Fruit fly (Drosophila melanogaster): ENCODE measurements around the gene Prp39.

The Prp39 gene

DNA sequence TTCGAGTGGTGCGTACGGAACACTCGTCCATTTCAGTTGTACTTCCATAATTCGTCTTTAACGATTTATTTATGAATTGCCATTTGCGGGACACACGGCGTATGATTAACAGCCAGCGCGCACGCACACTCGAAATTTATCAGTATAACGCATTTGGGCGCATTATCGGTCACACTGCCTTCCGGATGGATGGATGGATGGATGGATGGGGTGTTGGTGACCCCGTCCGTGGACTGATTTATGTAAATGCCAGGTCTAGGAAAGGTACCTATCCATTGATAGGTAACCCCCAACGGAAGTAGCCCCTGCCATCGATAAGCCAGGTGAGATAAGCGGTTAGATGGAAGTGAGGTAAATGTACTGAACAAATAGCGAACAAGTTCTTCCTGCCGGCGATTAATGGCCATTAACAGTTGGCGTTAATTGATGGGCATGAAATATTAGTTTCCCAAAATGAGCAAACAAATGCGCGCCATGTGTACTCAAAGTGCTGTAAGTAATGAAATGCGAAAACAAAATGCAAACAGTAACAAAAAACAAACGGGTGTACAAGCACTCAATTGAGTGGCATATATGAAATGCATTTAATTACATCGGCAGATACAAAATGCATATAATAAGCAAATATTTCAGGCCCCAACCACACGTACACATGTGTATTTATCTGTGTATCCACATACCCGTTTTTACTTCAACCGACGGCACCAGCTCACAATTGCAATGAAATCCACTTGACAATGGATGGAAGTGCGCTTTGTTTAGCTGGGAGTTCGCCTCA lies 37.0 kb downstream of the Prp39 start:
- no peak for TF ChIP-seq ttk (optimal IDR thresholded peaks at IDR 0.05)
- TF ChIP-seq insv (optimal IDR thresholded peaks at IDR 0.05): no peak
- no peak for TF ChIP-seq Sin3A (optimal IDR thresholded peaks at IDR 0.05)
- no peak for TF ChIP-seq Myc (optimal IDR thresholded peaks at IDR 0.05)
- TF ChIP-seq h (optimal IDR thresholded peaks at IDR 0.05): no peak
- no peak for TF ChIP-seq psq (optimal IDR thresholded peaks at IDR 0.05)

DNA sequence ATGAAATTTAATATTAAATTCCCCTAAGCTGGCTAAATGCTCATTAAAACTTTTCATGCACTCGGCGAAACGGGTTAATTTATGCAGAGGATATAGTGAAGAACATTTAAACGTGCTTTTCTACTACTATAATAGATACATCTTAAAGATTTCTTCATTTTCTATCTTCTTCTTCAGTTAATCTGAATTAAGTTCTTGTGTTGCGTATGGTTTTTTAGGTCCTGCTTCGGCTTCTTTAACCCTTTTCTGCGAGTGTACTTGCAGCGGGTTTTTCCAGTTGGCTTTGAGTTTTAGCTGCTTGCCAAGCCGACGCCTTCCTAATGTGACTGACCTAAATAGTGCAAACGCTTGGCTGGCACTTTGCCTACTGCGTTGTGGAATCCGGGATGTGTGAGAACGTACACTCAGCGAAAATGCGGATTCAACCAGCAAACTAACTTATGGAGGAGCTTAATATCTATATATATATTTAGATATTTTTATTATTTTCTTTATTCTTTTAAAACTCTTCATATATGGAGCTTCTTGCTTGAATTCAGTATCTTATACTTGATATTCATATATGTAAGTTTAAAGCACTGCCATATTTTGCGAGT lies 38.9 kb downstream of the Prp39 start:
- no peak for TF ChIP-seq ttk (optimal IDR thresholded peaks at IDR 0.05)

DNA sequence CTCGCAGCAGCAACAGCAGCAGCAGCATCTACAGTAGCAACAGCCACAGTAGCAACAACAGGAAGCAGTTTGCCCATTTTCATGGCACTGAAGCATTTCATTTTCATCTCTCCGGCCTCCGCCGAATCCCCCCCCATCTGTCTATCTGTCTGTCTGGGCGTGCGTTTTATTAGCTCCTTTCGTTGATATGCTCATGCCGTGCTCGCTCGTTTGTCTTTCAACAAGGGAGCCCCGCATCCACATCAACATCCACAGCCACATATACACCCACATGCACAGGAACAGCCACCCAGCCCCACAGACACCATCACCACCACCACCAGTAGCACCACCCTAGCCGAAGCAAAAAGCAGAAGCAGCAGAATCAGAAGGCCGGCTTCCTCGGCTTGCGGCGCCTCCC lies 39.6 kb downstream of the Prp39 start:
- TF ChIP-seq Myc (optimal IDR thresholded peaks at IDR 0.05) (no peak), h (optimal IDR thresholded peaks at IDR 0.05) (no peak), psq (optimal IDR thresholded peaks at IDR 0.05) (no peak), insv (optimal IDR thresholded peaks at IDR 0.05) (no peak), ttk (optimal IDR thresholded peaks at IDR 0.05) (no peak), Sin3A (optimal IDR thresholded peaks at IDR 0.05) (no peak)

DNA sequence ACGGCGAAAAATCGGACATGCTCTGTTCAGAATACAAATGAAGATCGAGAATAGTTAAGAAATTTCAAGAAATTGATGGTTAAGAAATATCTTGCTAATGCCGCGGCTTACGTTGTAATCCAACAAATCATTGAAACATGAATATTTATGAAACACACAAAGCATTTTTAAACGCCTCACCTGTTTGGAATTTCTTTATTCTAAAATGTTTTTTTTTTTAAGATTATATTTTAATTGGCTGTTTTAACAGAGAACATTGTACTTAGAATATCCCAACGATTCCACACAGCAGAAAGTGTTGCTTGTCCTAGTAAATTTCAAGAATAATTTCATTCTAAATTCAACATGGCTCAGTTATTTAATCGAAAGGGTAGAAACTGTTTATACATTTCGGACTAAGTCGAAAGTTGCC lies 40.1 kb downstream of the Prp39 start:
- no peak for TF ChIP-seq psq (optimal IDR thresholded peaks at IDR 0.05)
- no peak for TF ChIP-seq ttk (optimal IDR thresholded peaks at IDR 0.05)
- TF ChIP-seq insv (optimal IDR thresholded peaks at IDR 0.05): no peak
- TF ChIP-seq Myc (optimal IDR thresholded peaks at IDR 0.05): no peak
- no peak for TF ChIP-seq h (optimal IDR thresholded peaks at IDR 0.05)
- no peak for TF ChIP-seq Sin3A (optimal IDR thresholded peaks at IDR 0.05)

DNA sequence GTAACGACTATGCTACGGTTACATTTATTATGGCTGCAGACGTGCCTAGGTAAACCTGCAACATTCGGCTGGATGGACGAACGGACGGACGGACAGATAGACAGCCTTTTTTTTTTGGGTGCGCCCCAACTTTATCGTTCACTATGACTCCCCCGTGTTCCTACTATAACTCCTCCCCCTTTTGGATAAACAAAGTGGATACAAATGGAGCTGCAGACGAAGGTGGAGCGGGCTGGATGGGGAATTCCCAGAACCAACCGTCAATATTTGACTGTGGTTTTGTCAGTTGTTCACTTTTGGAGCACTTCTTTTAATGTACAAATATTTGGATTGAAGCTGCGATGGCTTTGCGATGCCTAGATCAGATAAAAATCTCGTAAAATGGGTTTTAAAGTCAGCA lies 44.2 kb downstream of the Prp39 start:
- no peak for TF ChIP-seq Myc (optimal IDR thresholded peaks at IDR 0.05)
- no peak for TF ChIP-seq insv (optimal IDR thresholded peaks at IDR 0.05)
- no peak for TF ChIP-seq h (optimal IDR thresholded peaks at IDR 0.05)
- no peak for TF ChIP-seq psq (optimal IDR thresholded peaks at IDR 0.05)
- no peak for TF ChIP-seq ttk (optimal IDR thresholded peaks at IDR 0.05)
- TF ChIP-seq Sin3A (optimal IDR thresholded peaks at IDR 0.05): no peak

DNA sequence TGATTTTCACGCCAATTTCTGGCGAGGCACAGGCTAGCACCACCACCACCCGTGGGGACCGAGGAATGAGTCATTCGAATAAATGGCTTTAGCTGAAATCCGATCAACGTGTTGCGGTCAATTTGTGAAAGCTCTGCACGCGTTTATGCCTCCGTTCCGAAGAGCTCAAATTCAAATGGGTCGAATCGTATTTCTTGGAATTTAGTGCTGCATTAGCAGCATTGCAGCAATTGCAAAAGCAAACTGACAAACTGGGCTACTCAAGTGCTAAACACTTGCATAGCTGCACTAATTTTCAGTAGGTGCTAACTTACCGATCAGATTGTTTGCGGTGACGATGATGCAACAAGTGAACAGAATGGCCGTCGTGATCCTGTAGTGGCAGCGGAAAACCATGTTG lies 44.9 kb downstream of the Prp39 start:
- TF ChIP-seq insv (optimal IDR thresholded peaks at IDR 0.05) (no peak), h (optimal IDR thresholded peaks at IDR 0.05) (no peak), ttk (optimal IDR thresholded peaks at IDR 0.05) (no peak), Sin3A (optimal IDR thresholded peaks at IDR 0.05) (no peak), psq (optimal IDR thresholded peaks at IDR 0.05) (no peak)

DNA sequence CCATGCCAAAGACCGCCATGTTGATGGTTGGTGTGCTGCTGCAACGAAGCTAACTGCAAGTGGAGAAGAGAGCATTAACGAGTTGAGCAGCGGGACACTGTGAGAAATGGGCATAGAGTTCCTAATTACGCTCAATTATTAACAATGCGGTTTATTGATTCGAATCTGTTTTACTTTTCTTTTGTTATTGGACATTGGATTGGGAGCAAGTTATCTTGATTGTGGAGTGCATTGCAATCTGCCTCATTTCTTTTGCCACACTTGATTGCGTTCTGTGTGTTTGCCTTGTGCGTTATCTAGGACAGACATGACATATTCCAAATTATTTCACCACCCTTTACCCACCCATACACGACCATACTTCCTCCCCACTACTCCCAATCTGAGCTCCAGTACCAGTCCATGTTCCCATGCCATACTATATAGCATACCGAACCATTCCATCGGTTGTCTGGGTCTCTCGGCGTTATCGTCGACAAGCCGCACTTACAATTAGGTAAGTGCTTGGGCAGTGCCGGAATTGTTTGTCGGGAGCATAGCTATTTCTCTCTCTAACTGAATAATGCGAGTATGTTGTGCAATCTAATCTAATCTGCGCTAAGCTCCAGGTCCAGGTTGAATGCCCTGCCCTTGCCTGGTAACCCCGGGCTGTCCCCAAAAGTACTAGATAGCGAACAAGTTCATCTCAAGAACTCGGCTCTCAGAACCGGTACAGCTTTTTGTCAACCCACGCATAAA lies 45.6 kb downstream of the Prp39 start:
- TF ChIP-seq Myc (optimal IDR thresholded peaks at IDR 0.05): no peak
- TF ChIP-seq h (optimal IDR thresholded peaks at IDR 0.05): no peak
- TF ChIP-seq psq (optimal IDR thresholded peaks at IDR 0.05): no peak
- TF ChIP-seq insv (optimal IDR thresholded peaks at IDR 0.05): no peak
- no peak for TF ChIP-seq Sin3A (optimal IDR thresholded peaks at IDR 0.05)
- no peak for TF ChIP-seq ttk (optimal IDR thresholded peaks at IDR 0.05)

DNA sequence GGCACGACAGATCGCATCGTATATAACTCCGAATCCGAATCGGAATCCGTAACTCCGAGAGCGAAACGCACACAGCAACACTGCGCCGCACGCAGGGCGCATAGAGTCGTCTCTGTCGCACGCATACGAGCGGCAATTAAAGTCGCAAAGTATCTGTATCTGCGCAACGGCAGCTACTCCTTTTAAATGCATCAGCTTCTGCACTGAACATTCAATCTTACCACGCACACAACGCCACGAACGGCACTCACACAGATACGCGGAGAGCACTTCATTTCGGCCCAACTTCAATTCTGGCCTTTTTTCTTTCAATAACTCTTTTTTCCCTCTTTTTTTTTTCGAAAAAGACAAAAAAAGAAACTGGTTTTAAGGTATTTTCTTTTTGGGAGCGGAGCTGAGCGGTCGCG lies 46.3 kb downstream of the Prp39 start:
- TF ChIP-seq Myc (optimal IDR thresholded peaks at IDR 0.05): no peak
- no peak for TF ChIP-seq h (optimal IDR thresholded peaks at IDR 0.05)
- TF ChIP-seq insv (optimal IDR thresholded peaks at IDR 0.05): no peak
- no peak for TF ChIP-seq Sin3A (optimal IDR thresholded peaks at IDR 0.05)
- no peak for TF ChIP-seq ttk (optimal IDR thresholded peaks at IDR 0.05)
- no peak for TF ChIP-seq psq (optimal IDR thresholded peaks at IDR 0.05)

DNA sequence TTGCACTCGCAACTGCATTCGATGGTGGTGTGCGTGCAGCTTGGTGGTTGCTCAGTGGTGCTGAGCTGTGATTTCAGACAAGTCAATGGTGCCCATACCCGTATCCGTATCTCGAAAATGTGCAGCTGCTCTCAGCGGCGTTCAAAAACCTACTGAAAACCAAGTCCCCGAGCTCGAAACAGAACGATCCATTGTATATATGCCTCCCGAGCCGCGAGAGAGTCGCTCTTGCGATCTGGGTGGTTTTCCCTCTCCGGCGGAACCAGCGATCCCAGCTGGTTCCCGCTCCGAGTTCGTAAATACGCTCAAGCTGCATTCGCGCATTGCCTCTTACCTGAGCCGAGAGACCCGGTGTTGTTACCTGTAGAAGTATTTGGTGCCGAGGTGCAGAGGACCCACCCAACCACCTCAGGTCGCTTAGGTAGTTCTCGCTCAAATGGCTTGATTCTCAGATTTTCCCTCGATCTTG lies 47.2 kb downstream of the Prp39 start, which contains the start of gene Inx3:
Gene Inx3, minus strand, starts transcription at position 440 of the 469 bp plus-strand sequence.
- no peak for TF ChIP-seq psq (optimal IDR thresholded peaks at IDR 0.05)
- TF ChIP-seq Myc (optimal IDR thresholded peaks at IDR 0.05): no peak
- TF ChIP-seq ttk (optimal IDR thresholded peaks at IDR 0.05): no peak
- TF ChIP-seq h (optimal IDR thresholded peaks at IDR 0.05): no peak
- TF ChIP-seq Sin3A (optimal IDR thresholded peaks at IDR 0.05): no peak
- TF ChIP-seq insv (optimal IDR thresholded peaks at IDR 0.05): no peak

DNA sequence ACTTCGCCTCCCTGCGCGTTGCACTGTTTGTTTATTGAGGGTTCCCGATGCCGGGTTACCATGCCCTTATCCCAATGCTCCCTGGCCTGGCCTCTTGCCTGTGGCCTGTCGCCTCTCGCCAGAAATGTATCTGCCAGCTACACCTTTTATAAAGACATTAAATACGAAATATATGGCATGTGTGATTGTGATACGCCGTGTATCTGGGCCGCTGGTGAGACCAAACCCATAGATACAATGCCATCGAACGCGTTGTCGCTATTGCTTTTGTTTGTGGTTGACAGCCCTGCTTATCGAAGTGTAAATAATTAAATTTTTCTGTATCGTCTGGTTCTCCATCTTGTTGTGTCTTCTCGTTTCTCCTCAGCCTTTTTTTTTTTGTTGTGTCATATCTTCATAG lies 48.7 kb downstream of the Prp39 start:
- TF ChIP-seq Sin3A (optimal IDR thresholded peaks at IDR 0.05) (no peak), insv (optimal IDR thresholded peaks at IDR 0.05) (no peak), Myc (optimal IDR thresholded peaks at IDR 0.05) (no peak), psq (optimal IDR thresholded peaks at IDR 0.05) (no peak), ttk (optimal IDR thresholded peaks at IDR 0.05) (no peak), h (optimal IDR thresholded peaks at IDR 0.05) (no peak)

DNA sequence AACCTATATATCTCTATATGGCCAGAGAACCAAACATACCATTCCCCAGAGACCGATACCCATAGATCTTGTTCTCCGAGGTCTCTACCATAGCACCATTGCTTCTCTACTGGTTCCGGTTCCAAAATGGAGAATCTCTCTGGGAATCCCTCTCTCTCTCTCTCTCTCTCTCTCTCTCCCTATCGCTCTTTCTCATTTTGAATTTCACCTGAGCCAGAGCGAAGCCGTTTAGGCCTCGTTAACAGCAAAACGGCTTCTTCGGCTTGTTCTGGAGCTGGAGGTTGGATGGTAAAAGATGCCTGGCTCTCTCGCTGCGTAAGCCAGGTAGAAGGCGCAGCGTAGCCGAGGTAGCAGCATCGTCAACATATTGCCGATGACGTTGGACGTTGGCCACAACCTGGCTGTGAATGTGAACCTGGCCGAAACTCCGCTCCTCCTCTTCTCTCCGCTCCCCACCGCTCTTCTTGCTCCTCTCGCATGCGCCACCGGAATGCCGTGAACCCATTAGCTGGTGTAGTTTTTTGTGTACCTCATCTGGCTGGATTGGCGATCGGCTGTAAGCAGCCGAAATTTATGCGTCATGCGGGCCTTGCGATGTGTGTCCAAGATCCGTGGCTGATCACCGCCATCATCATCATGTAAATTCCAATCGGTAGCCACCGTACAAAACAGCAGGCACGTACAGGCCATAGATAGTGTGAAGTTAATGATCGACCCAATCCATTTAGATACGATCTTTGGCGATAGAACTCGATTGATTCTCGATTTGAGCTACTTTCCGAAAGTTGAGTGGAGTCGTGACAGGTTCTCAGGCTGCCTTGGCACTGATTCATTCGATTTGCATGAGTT lies 49.6 kb downstream of the Prp39 start:
- TF ChIP-seq ttk (optimal IDR thresholded peaks at IDR 0.05) (no peak), insv (optimal IDR thresholded peaks at IDR 0.05) (no peak), h (optimal IDR thresholded peaks at IDR 0.05) (no peak), Sin3A (optimal IDR thresholded peaks at IDR 0.05) (no peak), Myc (optimal IDR thresholded peaks at IDR 0.05) (no peak), psq (optimal IDR thresholded peaks at IDR 0.05) (no peak)
